Fruit fly (Drosophila melanogaster) whole organism, embryonic: ENCODE data around the gene ninaE.

Experiments used
- Abd-B ChIP-seq: fragments of 200-800 bp; sonication (Bioruptor generic); optimal IDR thresholded peaks from 2 replicates; lab custom pipeline; 2018; ENCODE audit warnings: missing biosample characterization, mild to moderate bottlenecking, missing genetic modification characterization, moderate library complexity
- Ada2b ChIP-seq: fragments of 200-800 bp; sonication (Bioruptor generic); IDR thresholded peaks from 2 replicates; pipeline ENCODE4 v1.3.6; 2022; ENCODE audit warnings: missing biosample characterization, missing genetic modification characterization
- Atf6 ChIP-seq: fragments of 200-800 bp; sonication (Bioruptor generic); IDR thresholded peaks from 2 replicates; pipeline ENCODE4 v1.3.6; 2022; ENCODE audit warnings: missing biosample characterization, missing genetic modification characterization
- B-H2 ChIP-seq: fragments of 200-800 bp; sonication (Bioruptor generic); optimal IDR thresholded peaks from 2 replicates; lab custom pipeline; 2018; ENCODE audit warnings: missing biosample characterization, mild to moderate bottlenecking, missing genetic modification characterization
- Bteb2 ChIP-seq: fragments of 200-800 bp; sonication (Bioruptor generic); optimal IDR thresholded peaks from 2 replicates; lab custom pipeline; 2016; ENCODE audit warnings: missing biosample characterization, missing genetic modification characterization
- CG10565 ChIP-seq: fragments of 200-800 bp; sonication (Bioruptor generic); optimal IDR thresholded peaks from 3 replicates; lab custom pipeline; 2016; ENCODE audit warnings: missing biosample characterization, mild to moderate bottlenecking, missing genetic modification characterization
- CG11695 ChIP-seq: fragments of 200-800 bp; sonication (Bioruptor generic); IDR thresholded peaks from 3 replicates; pipeline ENCODE4 v1.3.6; 2022; ENCODE audit warnings: missing biosample characterization, missing genetic modification characterization
- CG12391 ChIP-seq: fragments of 200-800 bp; sonication (Bioruptor generic); optimal IDR thresholded peaks from 3 replicates; lab custom pipeline; 2018; ENCODE audit warnings: missing biosample characterization, mild to moderate bottlenecking, missing genetic modification characterization, moderate library complexity
- CG12744 ChIP-seq: fragments of 200-800 bp; sonication (Bioruptor generic); optimal IDR thresholded peaks from 2 replicates; lab custom pipeline; 2016; ENCODE audit warnings: missing biosample characterization, missing genetic modification characterization
- CG13296 ChIP-seq: fragments of 200-800 bp; sonication (Bioruptor generic); optimal IDR thresholded peaks from 3 replicates; lab custom pipeline; 2018; ENCODE audit warnings: missing biosample characterization, mild to moderate bottlenecking, missing genetic modification characterization
- CG14050 ChIP-seq: fragments of 200-800 bp; sonication (Bioruptor generic); IDR thresholded peaks from 3 replicates; pipeline ENCODE4 v1.3.6; 2022; ENCODE audit warnings: missing biosample characterization, missing genetic modification characterization
- CG14965 ChIP-seq: fragments of 200-800 bp; sonication (Bioruptor generic); optimal IDR thresholded peaks from 2 replicates; lab custom pipeline; 2016; ENCODE audit warnings: missing biosample characterization, missing genetic modification characterization, borderline replicate concordance
- CG16815 ChIP-seq: fragments of 200-800 bp; sonication (Bioruptor generic); optimal IDR thresholded peaks from 3 replicates; lab custom pipeline; 2017; ENCODE audit warnings: missing biosample characterization, mild to moderate bottlenecking, missing genetic modification characterization
- CG17912 ChIP-seq: fragments of 200-800 bp; sonication (Bioruptor generic); optimal IDR thresholded peaks from 2 replicates; lab custom pipeline; 2018; ENCODE audit warnings: missing biosample characterization, mild to moderate bottlenecking, missing genetic modification characterization
- CG18619 ChIP-seq: fragments of 200-800 bp; sonication (Bioruptor generic); optimal IDR thresholded peaks from 3 replicates; lab custom pipeline; 2017; ENCODE audit warnings: missing biosample characterization, mild to moderate bottlenecking, missing genetic modification characterization
- CG33213 ChIP-seq: fragments of 200-800 bp; sonication (Bioruptor generic); optimal IDR thresholded peaks from 3 replicates; lab custom pipeline; 2016; ENCODE audit warnings: missing biosample characterization, missing genetic modification characterization
- CG34224 ChIP-seq: fragments of 200-800 bp; sonication (Bioruptor generic); IDR thresholded peaks from 3 replicates; pipeline ENCODE4 v1.3.6; 2022; ENCODE audit warnings: missing biosample characterization, missing genetic modification characterization; ENCODE audit not compliant: partially characterized antibody
- CG42726 ChIP-seq: fragments of 200-800 bp; sonication (Bioruptor generic); IDR thresholded peaks from 2 replicates; pipeline ENCODE4 v1.3.6; 2022; ENCODE audit warnings: missing biosample characterization, missing genetic modification characterization; ENCODE audit not compliant: partially characterized antibody
- CG4424 ChIP-seq: fragments of 200-800 bp; sonication (Bioruptor generic); optimal IDR thresholded peaks from 3 replicates; lab custom pipeline; 2016; ENCODE audit warnings: missing biosample characterization, missing genetic modification characterization
- CG8359 ChIP-seq: fragments of 200-800 bp; sonication (Bioruptor generic); optimal IDR thresholded peaks from 2 replicates; lab custom pipeline; 2017; ENCODE audit warnings: missing biosample characterization, mild to moderate bottlenecking, missing genetic modification characterization, borderline replicate concordance
- Dad ChIP-seq: fragments of 200-800 bp; sonication (Bioruptor generic); optimal IDR thresholded peaks from 3 replicates; lab custom pipeline; 2016; ENCODE audit warnings: missing biosample characterization, missing genetic modification characterization
- Gug ChIP-seq: fragments of 200-800 bp; sonication (Bioruptor generic); IDR thresholded peaks from 4 replicates; pipeline ENCODE4 v1.3.6; 2022; ENCODE audit warnings: missing biosample characterization, missing genetic modification characterization
- Hand ChIP-seq: fragments of 200-800 bp; sonication (Bioruptor generic); optimal IDR thresholded peaks from 2 replicates; lab custom pipeline; 2017; ENCODE audit warnings: mild to moderate bottlenecking, missing biosample characterization, missing genetic modification reagents, missing genetic modification characterization
- Lhr ChIP-seq: fragments of 200-800 bp; sonication (Bioruptor generic); optimal IDR thresholded peaks from 3 replicates; lab custom pipeline; 2017; ENCODE audit warnings: mild to moderate bottlenecking, missing biosample characterization, missing genetic modification reagents, missing genetic modification characterization
- MESR4 ChIP-seq: fragments of 200-800 bp; sonication (Bioruptor generic); optimal IDR thresholded peaks from 2 replicates; lab custom pipeline; 2018; ENCODE audit warnings: missing biosample characterization, mild to moderate bottlenecking, missing genetic modification characterization, moderate library complexity
- Mes4 ChIP-seq: fragments of 200-800 bp; sonication (Bioruptor generic); optimal IDR thresholded peaks from 2 replicates; lab custom pipeline; 2016; ENCODE audit warnings: missing biosample characterization, missing genetic modification characterization
- Mrtf ChIP-seq: fragments of 200-800 bp; sonication (Bioruptor generic); IDR thresholded peaks from 3 replicates; pipeline ENCODE4 v1.3.6; 2022; ENCODE audit warnings: missing biosample characterization, missing genetic modification characterization
- NfI ChIP-seq: fragments of 200-800 bp; sonication (Bioruptor generic); optimal IDR thresholded peaks from 3 replicates; lab custom pipeline; 2018; ENCODE audit warnings: missing biosample characterization, mild to moderate bottlenecking, missing genetic modification characterization, moderate library complexity
- Sin3A ChIP-seq: fragments of >200 bp; optimal IDR thresholded peaks from 2 replicates; lab custom pipeline; 2018
- Ssrp ChIP-seq: fragments of 200-800 bp; sonication (Bioruptor generic); optimal IDR thresholded peaks from 2 replicates; lab custom pipeline; 2018; ENCODE audit warnings: missing biosample characterization, mild to moderate bottlenecking, missing genetic modification characterization, moderate library complexity
- ash1 ChIP-seq: fragments of 200-800 bp; sonication (Bioruptor generic); optimal IDR thresholded peaks from 2 replicates; lab custom pipeline; 2018; ENCODE audit warnings: missing biosample characterization, mild to moderate bottlenecking, missing genetic modification characterization
- cad ChIP-seq: fragments of >200 bp; optimal IDR thresholded peaks from 2 replicates; lab custom pipeline; 2017; ENCODE audit warnings: missing biosample characterization, missing genetic modification characterization
- dan ChIP-seq: fragments of 200-800 bp; sonication (Bioruptor generic); IDR thresholded peaks from 2 replicates; pipeline ENCODE4 v1.3.6; 2022; ENCODE audit warnings: missing biosample characterization, missing genetic modification characterization
- dm ChIP-seq: fragments of 200-800 bp; sonication (Bioruptor generic); optimal IDR thresholded peaks from 3 replicates; lab custom pipeline; 2016; ENCODE audit warnings: missing biosample characterization, missing genetic modification characterization
- ems ChIP-seq: fragments of 200-800 bp; sonication (Bioruptor generic); optimal IDR thresholded peaks from 3 replicates; lab custom pipeline; 2016; ENCODE audit warnings: missing biosample characterization, missing genetic modification characterization
- fd64A ChIP-seq: fragments of 200-800 bp; sonication (Bioruptor generic); optimal IDR thresholded peaks from 3 replicates; lab custom pipeline; 2018; ENCODE audit warnings: missing biosample characterization, mild to moderate bottlenecking, missing genetic modification characterization
- hb ChIP-seq: fragments of 200-800 bp; sonication (Bioruptor generic); IDR thresholded peaks from 3 replicates; pipeline ENCODE4 v1.3.6; 2022; ENCODE audit warnings: missing biosample characterization, missing genetic modification characterization; ENCODE audit not compliant: partially characterized antibody
- kni ChIP-seq: fragments of 200-800 bp; sonication (Bioruptor generic); optimal IDR thresholded peaks from 3 replicates; lab custom pipeline; 2017; ENCODE audit warnings: mild to moderate bottlenecking, missing biosample characterization, missing genetic modification reagents, missing genetic modification characterization
- oc ChIP-seq: fragments of 200-800 bp; sonication (Bioruptor generic); optimal IDR thresholded peaks from 2 replicates; lab custom pipeline; 2018; ENCODE audit warnings: missing biosample characterization, mild to moderate bottlenecking, missing genetic modification characterization, moderate library complexity
- repo ChIP-seq: fragments of 200-800 bp; sonication (Bioruptor generic); optimal IDR thresholded peaks from 2 replicates; lab custom pipeline; 2016; ENCODE audit warnings: missing biosample characterization, missing genetic modification characterization
- rib ChIP-seq: fragments of 200-800 bp; sonication (Bioruptor generic); IDR thresholded peaks from 2 replicates; pipeline ENCODE4 v1.3.6; 2022; ENCODE audit warnings: missing biosample characterization, missing genetic modification characterization
- salm ChIP-seq: fragments of 200-800 bp; sonication (Bioruptor generic); optimal IDR thresholded peaks from 2 replicates; lab custom pipeline; 2018; ENCODE audit warnings: missing biosample characterization, mild to moderate bottlenecking, missing genetic modification characterization
- scrt ChIP-seq: fragments of 200-800 bp; sonication (Bioruptor generic); optimal IDR thresholded peaks from 2 replicates; lab custom pipeline; 2018; ENCODE audit warnings: missing biosample characterization, mild to moderate bottlenecking, missing genetic modification characterization, moderate library complexity
- sima ChIP-seq: fragments of 200-800 bp; sonication (Bioruptor generic); optimal IDR thresholded peaks from 2 replicates; lab custom pipeline; 2016; ENCODE audit warnings: missing biosample characterization, missing genetic modification characterization
- sisA ChIP-seq: fragments of 200-800 bp; sonication (Bioruptor generic); IDR thresholded peaks from 2 replicates; pipeline ENCODE4 v1.3.6; 2022; ENCODE audit warnings: missing biosample characterization, missing genetic modification characterization
- slbo ChIP-seq: fragments of 200-800 bp; sonication (Bioruptor generic); IDR thresholded peaks from 2 replicates; pipeline ENCODE4 v1.3.6; 2022; ENCODE audit warnings: missing biosample characterization, missing genetic modification characterization
- tna ChIP-seq: fragments of 200-800 bp; sonication (Bioruptor generic); IDR thresholded peaks from 2 replicates; pipeline ENCODE4 v1.3.6; 2022; ENCODE audit warnings: missing biosample characterization, missing genetic modification characterization; ENCODE audit not compliant: partially characterized antibody
- trh ChIP-seq: fragments of 200-800 bp; sonication (Bioruptor generic); optimal IDR thresholded peaks from 2 replicates; lab custom pipeline; 2016; ENCODE audit warnings: missing biosample characterization, missing genetic modification characterization
- wor ChIP-seq: fragments of 200-800 bp; sonication (Bioruptor generic); IDR thresholded peaks from 2 replicates; pipeline ENCODE4 v1.3.6; 2022; ENCODE audit warnings: missing biosample characterization, missing genetic modification characterization

ninaE gene

DNA sequence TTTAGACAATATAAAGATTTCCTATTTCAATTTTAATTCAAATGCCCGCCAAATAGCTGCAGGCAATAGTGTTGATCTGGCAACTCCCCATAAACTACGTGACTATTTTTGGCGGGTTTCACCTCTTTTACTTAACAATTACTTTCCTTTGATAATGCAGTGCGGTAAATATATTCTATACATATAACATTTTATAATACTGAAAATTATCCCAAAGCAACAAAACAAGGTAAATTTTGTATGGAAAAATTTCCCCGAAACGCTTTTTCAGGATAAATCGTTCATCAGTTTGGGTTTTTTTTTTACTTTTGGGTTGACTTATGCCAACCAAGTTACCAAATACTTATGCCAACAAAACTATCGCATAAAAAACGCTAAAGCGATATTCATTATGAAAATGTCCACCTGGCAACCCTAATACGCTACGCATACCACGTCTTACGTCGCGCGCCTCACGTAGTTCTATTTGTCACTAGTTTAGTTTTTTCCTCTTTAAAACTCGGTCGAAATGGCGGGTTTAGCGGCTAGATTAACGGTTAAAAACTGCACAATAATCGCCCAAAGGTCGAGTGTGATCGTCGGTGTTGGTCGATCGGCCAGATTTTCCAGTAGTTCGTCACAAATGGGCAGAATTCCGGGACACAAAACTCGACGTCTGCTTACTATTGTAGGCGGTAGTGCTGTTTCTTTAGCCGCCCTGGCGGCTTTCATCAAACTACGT lies 41.0 kb downstream of the ninaE start, which contains the start of gene MICU3 (continued):
- TF ChIP-seq sisA (GFP tag; lab: Robert Waterston, UW) = peak; percentile 65
- TF ChIP-seq Dad = peak; percentile 54
- peak; percentile 37 for TF ChIP-seq Mes4 (GFP tag; lab: Kevin White, UChicago)
- peak; percentile 57 for TF ChIP-seq CG33213 (GFP tag; lab: Kevin White, UChicago)
- TF ChIP-seq MESR4 (GFP tag; lab: Kevin White, UChicago) = no peak
- TF ChIP-seq Ssrp (tag; lab: Kevin White, UChicago) = peak; percentile 68
- TF ChIP-seq CG16815 (GFP tag; lab: Kevin White, UChicago) = peak; percentile 40
- TF ChIP-seq CG4424 (GFP tag; lab: Kevin White, UChicago) = peak; percentile 67
- TF ChIP-seq rib (GFP tag; lab: Robert Waterston, UW) = 0 out of 2 replicates have a peak, but pooled peaks have one; percentile 13
- TF ChIP-seq scrt (GFP tag; lab: Kevin White, UChicago) = no peak
- no peak for TF ChIP-seq CG14965
- no peak for TF ChIP-seq dm (GFP tag; lab: Kevin White, UChicago)
- peak; percentile 61 for TF ChIP-seq CG34224 (GFP tag; lab: Robert Waterston, UW)
- TF ChIP-seq CG12744 (GFP tag; lab: Kevin White, UChicago) = peak; percentile 28
- peak; percentile 61 for TF ChIP-seq NfI (GFP tag; lab: Kevin White, UChicago)
- TF ChIP-seq Bteb2 = peak; percentile 15
- TF ChIP-seq CG11695 (GFP tag; lab: Robert Waterston, UW) = no peak
- TF ChIP-seq Mrtf (GFP tag; lab: Robert Waterston, UW) = 0 out of 3 replicates have a peak, but pooled peaks have one; percentile 15
- no peak for TF ChIP-seq Hand (GFP tag; lab: Kevin White, UChicago)
- peak; percentile 9 for TF ChIP-seq repo (GFP tag; lab: Kevin White, UChicago)
- TF ChIP-seq tna = no peak
- 0 out of 2 replicates have a peak, but pooled peaks have one; percentile 12 for TF ChIP-seq CG42726 (GFP tag; lab: Robert Waterston, UW)
- peak; percentile 77 for TF ChIP-seq Abd-B (GFP tag; lab: Kevin White, UChicago)
- peak; percentile 83 for TF ChIP-seq slbo (GFP tag; lab: Robert Waterston, UW)
- TF ChIP-seq CG17912 (GFP tag; lab: Kevin White, UChicago) = no peak
- TF ChIP-seq oc (tag; lab: Kevin White, UChicago) = no peak
- peak; percentile 69 for TF ChIP-seq hb (GFP tag; lab: Robert Waterston, UW)
- TF ChIP-seq sima = no peak
- TF ChIP-seq salm (tag; lab: Kevin White, UChicago) = no peak
- TF ChIP-seq ems (GFP tag; lab: Kevin White, UChicago) = peak; percentile 47
- TF ChIP-seq CG10565 (GFP tag; lab: Kevin White, UChicago) = no peak
- TF ChIP-seq CG12391 (tag; lab: Kevin White, UChicago) = peak; percentile 70
- no peak for TF ChIP-seq ash1 (GFP tag; lab: Kevin White, UChicago)
- TF ChIP-seq wor = 0 out of 2 replicates have a peak, but pooled peaks have one; percentile 32
- TF ChIP-seq dan (GFP tag; lab: Robert Waterston, UW) = no peak
- no peak for TF ChIP-seq Atf6 (GFP tag; lab: Robert Waterston, UW)
- no peak for TF ChIP-seq cad (GFP tag; lab: Kevin White, UChicago)
- TF ChIP-seq fd64A (GFP tag; lab: Kevin White, UChicago) = no peak
- peak; percentile 30 for TF ChIP-seq Ada2b
- peak; percentile 52 for TF ChIP-seq Sin3A (lab: Kevin White, UChicago)
- TF ChIP-seq Gug = peak; percentile 55; the same call in 3 of the 4 replicates
- peak; percentile 28 for TF ChIP-seq Lhr (GFP tag; lab: Kevin White, UChicago)
- TF ChIP-seq kni (GFP tag; lab: Kevin White, UChicago) = no peak
- no peak for TF ChIP-seq B-H2 (GFP tag; lab: Kevin White, UChicago)
- TF ChIP-seq CG14050 (GFP tag; lab: Robert Waterston, UW) = 0 out of 3 replicates have a peak, but pooled peaks have one; percentile 19
- peak; percentile 46 for TF ChIP-seq CG13296 (GFP tag; lab: Kevin White, UChicago)
- no peak for TF ChIP-seq CG8359 (GFP tag; lab: Kevin White, UChicago)
- TF ChIP-seq trh (GFP tag; lab: Kevin White, UChicago) = peak; percentile 8
- peak; percentile 61 for TF ChIP-seq CG18619
